Worm (Caenorhabditis elegans) whole organism, L2 larva: Measurements from ENCODE around the gene srx-46.
A peak's percentile ranks its signal among the peaks of the same experiment; 100 is the strongest.

Experiments used
- C34F6.9 ChIP-seq: fragments of 150-350 bp; optimal IDR thresholded peaks from 2 replicates; lab custom pipeline; 2014; ENCODE audit warnings: missing biosample characterization, missing genetic modification characterization
- F13H6.1 ChIP-seq: sonication (generic microtip); optimal IDR thresholded peaks from 2 replicates; lab custom pipeline; 2016; ENCODE audit warnings: missing genetic modification characterization, missing compliant biosample characterization
- Y55F3AM.14 ChIP-seq: fragments of 200-800 bp; sonication (Bioruptor generic); optimal IDR thresholded peaks from 2 replicates; lab custom pipeline; 2018; ENCODE audit warnings: mild to moderate bottlenecking, missing genetic modification characterization, missing compliant biosample characterization
- alr-1 ChIP-seq: fragments of 150-350 bp; optimal IDR thresholded peaks from 2 replicates; lab custom pipeline; 2014; ENCODE audit warnings: missing biosample characterization, missing genetic modification characterization
- aly-2 ChIP-seq: fragments of 150-350 bp; optimal IDR thresholded peaks from 2 replicates; lab custom pipeline; 2014; ENCODE audit warnings: missing biosample characterization, missing genetic modification characterization
- ama-1 ChIP-seq: fragments of 150-350 bp; optimal IDR thresholded peaks from 2 replicates; lab custom pipeline; 2018; ENCODE audit warnings: inconsistent platforms
- blmp-1 ChIP-seq: sonication (generic microtip); optimal IDR thresholded peaks from 2 replicates; lab custom pipeline; 2017; ENCODE audit warnings: missing genetic modification characterization, mild to moderate bottlenecking, missing compliant biosample characterization, antibody characterized with exemption, moderate library complexity; ENCODE audit not compliant: insufficient read depth
- ceh-16 ChIP-seq: fragments of 150-350 bp; optimal IDR thresholded peaks from 2 replicates; lab custom pipeline; 2014; ENCODE audit warnings: missing biosample characterization, missing genetic modification characterization
- crh-2 ChIP-seq: sonication (generic microtip); optimal IDR thresholded peaks from 2 replicates; lab custom pipeline; 2017; ENCODE audit warnings: missing biosample characterization, missing genetic modification characterization
- egl-27 ChIP-seq: sonication (generic microtip); optimal IDR thresholded peaks from 3 replicates; lab custom pipeline; 2017; ENCODE audit warnings: missing biosample characterization, missing genetic modification reagents, missing genetic modification characterization
- gmeb-1 ChIP-seq: fragments of 150-350 bp; optimal IDR thresholded peaks from 2 replicates; lab custom pipeline; 2014; ENCODE audit warnings: missing biosample characterization, missing genetic modification characterization
- lin-11 ChIP-seq: fragments of 150-350 bp; sonication (generic microtip); optimal IDR thresholded peaks from 2 replicates; lab custom pipeline; 2014; ENCODE audit warnings: missing biosample characterization, missing genetic modification characterization, inconsistent platforms, mixed read lengths
- lin-13 ChIP-seq: fragments of 150-350 bp; optimal IDR thresholded peaks from 2 replicates; lab custom pipeline; 2014; ENCODE audit warnings: missing biosample characterization, missing genetic modification reagents, missing genetic modification characterization
- lin-39 ChIP-seq: fragments of 150-350 bp; optimal IDR thresholded peaks from 2 replicates; lab custom pipeline; 2014; ENCODE audit warnings: missing biosample characterization, missing genetic modification reagents, missing genetic modification characterization
- lsy-2 ChIP-seq, 2 experiments: fragments of 150-350 bp in 1 of 2; sonication (generic microtip) in 1 of 2; optimal IDR thresholded peaks; 2 replicates each; lab custom pipeline; 2014 to 2017; ENCODE audit warnings: missing biosample characterization in 2 of 2, missing genetic modification characterization in 2 of 2
- mab-5 ChIP-seq: fragments of 150-350 bp; optimal IDR thresholded peaks from 2 replicates; lab custom pipeline; 2014; ENCODE audit warnings: missing biosample characterization, missing genetic modification characterization
- nhr-10 ChIP-seq: sonication (generic microtip); optimal IDR thresholded peaks from 2 replicates; lab custom pipeline; 2017; ENCODE audit warnings: missing biosample characterization, missing genetic modification characterization
- nhr-11 ChIP-seq: fragments of 150-350 bp; optimal IDR thresholded peaks from 2 replicates; lab custom pipeline; 2014; ENCODE audit warnings: missing biosample characterization, missing genetic modification characterization
- nhr-12 ChIP-seq: fragments of 150-350 bp; optimal IDR thresholded peaks from 2 replicates; lab custom pipeline; 2014; ENCODE audit warnings: missing biosample characterization, missing genetic modification characterization
- nhr-129 ChIP-seq: fragments of 150-350 bp; optimal IDR thresholded peaks from 2 replicates; lab custom pipeline; 2014; ENCODE audit warnings: missing biosample characterization, missing genetic modification characterization
- nhr-21 ChIP-seq: fragments of 150-350 bp; optimal IDR thresholded peaks from 2 replicates; lab custom pipeline; 2014; ENCODE audit warnings: missing biosample characterization, missing genetic modification characterization
- nhr-23 ChIP-seq: fragments of 150-350 bp; optimal IDR thresholded peaks from 2 replicates; lab custom pipeline; 2014; ENCODE audit warnings: missing biosample characterization, missing genetic modification reagents, missing genetic modification characterization
- nhr-237 ChIP-seq: fragments of 150-350 bp; optimal IDR thresholded peaks from 2 replicates; lab custom pipeline; 2014; ENCODE audit warnings: missing biosample characterization, missing genetic modification characterization
- nhr-25 ChIP-seq: fragments of 150-350 bp; sonication (generic microtip); optimal IDR thresholded peaks from 3 replicates; lab custom pipeline; 2014; ENCODE audit warnings: missing biosample characterization, missing genetic modification characterization
- nhr-6 ChIP-seq: fragments of 150-350 bp; optimal IDR thresholded peaks from 2 replicates; lab custom pipeline; 2014; ENCODE audit warnings: missing biosample characterization, missing genetic modification characterization
- nhr-77 ChIP-seq: fragments of 150-350 bp; optimal IDR thresholded peaks from 2 replicates; lab custom pipeline; 2014; ENCODE audit warnings: missing biosample characterization, missing genetic modification characterization
- peb-1 ChIP-seq: fragments of 150-350 bp; optimal IDR thresholded peaks from 2 replicates; lab custom pipeline; 2014; ENCODE audit warnings: missing biosample characterization, missing genetic modification characterization
- sem-4 ChIP-seq: fragments of 150-350 bp; optimal IDR thresholded peaks from 2 replicates; lab custom pipeline; 2014; ENCODE audit warnings: missing biosample characterization, missing genetic modification reagents, missing genetic modification characterization
- skn-1 ChIP-seq: sonication (generic microtip); optimal IDR thresholded peaks from 2 replicates; lab custom pipeline; 2017; ENCODE audit warnings: missing biosample characterization, missing genetic modification characterization
- sma-3 ChIP-seq: sonication (generic microtip); optimal IDR thresholded peaks from 2 replicates; lab custom pipeline; 2016; ENCODE audit warnings: missing genetic modification reagents, missing genetic modification characterization, missing compliant biosample characterization
- sma-9 ChIP-seq, 2 experiments: fragments of 150-350 bp in 1 of 2; sonication (generic microtip) in 1 of 2; optimal IDR thresholded peaks; 2 replicates each; lab custom pipeline; 2014 to 2016; ENCODE audit warnings: missing genetic modification characterization in 2 of 2, mild to moderate bottlenecking in 1 of 2, missing biosample characterization in 1 of 2, missing compliant biosample characterization in 1 of 2, missing genetic modification reagents in 1 of 2, moderate library complexity in 1 of 2
- snpc-4 ChIP-seq: fragments of 150-350 bp; optimal IDR thresholded peaks from 2 replicates; lab custom pipeline; 2014; ENCODE audit warnings: missing biosample characterization, missing genetic modification characterization
- unc-55 ChIP-seq: fragments of 150-350 bp; sonication (generic microtip); optimal IDR thresholded peaks from 3 replicates; lab custom pipeline; 2014; ENCODE audit warnings: missing biosample characterization, missing genetic modification reagents, missing genetic modification characterization
- zag-1 ChIP-seq: fragments of 150-350 bp; optimal IDR thresholded peaks from 2 replicates; lab custom pipeline; 2014; ENCODE audit warnings: missing biosample characterization, missing genetic modification characterization

srx-46 gene

ce11 chrV:9334216-9334615, 18.8 kb upstream of the srx-46 start, which contains the start of gene ucp-4:
ucp-4 (plus strand) TSS chrV:9334298.
- TF ChIP-seq C34F6.9 (tag; lab: Kevin White, UChicago): peak; percentile 37
- TF ChIP-seq mab-5: no peak
- TF ChIP-seq zag-1: no peak
- no peak for TF ChIP-seq nhr-10 (tag; lab: Kevin White, UChicago)

DNA sequence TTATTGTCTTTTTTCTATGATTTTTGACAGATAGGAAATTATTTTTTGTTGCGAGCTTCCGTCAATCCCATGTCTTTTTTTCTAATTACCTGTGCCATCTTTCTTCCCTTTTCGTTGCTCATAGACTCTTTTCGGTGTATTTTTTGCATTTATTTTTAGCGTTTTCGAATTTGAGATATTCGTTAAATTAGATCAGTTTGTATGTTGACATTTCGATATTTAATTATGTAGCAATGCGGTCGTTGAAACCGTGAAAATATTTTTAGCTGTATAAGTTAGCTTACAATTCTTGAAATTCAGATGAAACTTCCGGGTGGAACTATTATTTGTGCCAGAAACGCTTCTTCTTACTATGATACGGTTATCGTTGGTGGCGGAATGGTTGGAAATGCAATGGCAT, 16.6 kb upstream of the srx-46 start, which contains the start of gene coq-6:
TSS of gene coq-6 (plus strand) at position 301 of the 400 bp plus-strand sequence.
- TF ChIP-seq lin-39 (tag; lab: Kevin White, UChicago) (no peak), nhr-23 (tag; lab: Kevin White, UChicago) (no peak), nhr-11 (tag; lab: Kevin White, UChicago) (no peak), nhr-21 (tag; lab: Kevin White, UChicago) (no peak), egl-27 (no peak), lsy-2 (tag; optimal IDR thresholded peaks at IDR 0.05; lab: Kevin White, UChicago) (no peak), Y55F3AM.14 (GFP tag; lab: Kevin White, UChicago) (no peak), nhr-237 (tag; lab: Kevin White, UChicago) (no peak), F13H6.1 (tag; lab: Kevin White, UChicago) (no peak), peb-1 (tag; lab: Kevin White, UChicago) (no peak), gmeb-1 (tag; lab: Kevin White, UChicago) (no peak), snpc-4 (tag; lab: Kevin White, UChicago) (no peak), sem-4 (no peak), lin-11 (tag; lab: Kevin White, UChicago) (no peak), unc-55 (GFP tag; lab: Kevin White, UChicago) (no peak)

- TF ChIP-seq snpc-4 (tag; lab: Kevin White, UChicago) (no peak), sma-9 (GFP tag; optimal IDR thresholded peaks at IDR 0.05; lab: Kevin White, UChicago) (peak; percentile 44), sma-9 (tag; optimal IDR thresholded peaks at IDR 0.05; lab: Kevin White, UChicago) (no peak), sma-3 (GFP tag; lab: Kevin White, UChicago) (peak; percentile 51), ceh-16 (tag; lab: Kevin White, UChicago) (no peak), nhr-25 (tag; lab: Kevin White, UChicago) (peak; percentile 21), nhr-77 (no peak), nhr-21 (tag; lab: Kevin White, UChicago) (no peak), Y55F3AM.14 (GFP tag; lab: Kevin White, UChicago) (peak; percentile 53), nhr-6 (tag; lab: Kevin White, UChicago) (peak; percentile 2), nhr-23 (tag; lab: Kevin White, UChicago) (no peak), skn-1 (tag; lab: Kevin White, UChicago) (no peak), C34F6.9 (tag; lab: Kevin White, UChicago) (no peak), crh-2 (tag; lab: Kevin White, UChicago) (no peak), ama-1 (peak; percentile 59), blmp-1 (no peak), nhr-129 (tag; lab: Kevin White, UChicago) (peak; percentile 55)
Measured at ce11 chrV:9338452-9338851, 14.6 kb upstream of the srx-46 start.

DNA sequence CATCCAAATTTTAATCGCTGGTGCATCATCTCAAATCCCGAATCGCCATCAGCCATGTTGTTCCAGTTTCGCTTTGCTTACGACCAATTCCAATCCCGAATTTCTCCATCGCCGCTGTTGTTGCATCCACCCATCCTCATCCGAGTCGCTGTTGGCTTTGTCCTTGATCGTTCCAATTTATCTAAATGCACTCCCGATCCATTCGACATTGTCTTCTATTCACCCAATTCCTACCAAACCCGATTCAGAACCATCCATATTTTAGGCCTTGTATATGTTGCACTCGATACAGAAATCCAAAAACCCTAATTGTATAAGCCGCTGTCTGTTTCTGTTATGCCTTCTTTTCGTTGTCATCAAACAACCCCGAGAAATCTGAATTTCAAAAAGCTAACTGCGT, 12.7 kb upstream of the srx-46 start:
- no peak for TF ChIP-seq ceh-16 (tag; lab: Kevin White, UChicago)
- TF ChIP-seq nhr-129 (tag; lab: Kevin White, UChicago): peak; percentile 42
- peak in 1 of 2 experiments; percentile 16 for TF ChIP-seq lsy-2 (tag; optimal IDR thresholded peaks at IDR 0.05; lab: Kevin White, UChicago)
- TF ChIP-seq ama-1: peak; percentile 78
- TF ChIP-seq nhr-12: no peak
- no peak for TF ChIP-seq alr-1 (tag; lab: Kevin White, UChicago)
- TF ChIP-seq nhr-25 (tag; lab: Kevin White, UChicago): no peak
- TF ChIP-seq nhr-10 (tag; lab: Kevin White, UChicago): no peak
- TF ChIP-seq nhr-23 (tag; lab: Kevin White, UChicago): no peak
- no peak for TF ChIP-seq egl-27
- TF ChIP-seq sma-3 (GFP tag; lab: Kevin White, UChicago): peak; percentile 6
- TF ChIP-seq nhr-21 (tag; lab: Kevin White, UChicago): no peak
- TF ChIP-seq lin-13 (GFP tag; lab: Kevin White, UChicago): peak; percentile 2
- no peak for TF ChIP-seq aly-2 (tag; lab: Kevin White, UChicago)
- peak; percentile 31 for TF ChIP-seq sma-9 (GFP tag; optimal IDR thresholded peaks at IDR 0.05; lab: Kevin White, UChicago)
- no peak for TF ChIP-seq sma-9 (tag; optimal IDR thresholded peaks at IDR 0.05; lab: Kevin White, UChicago)
- no peak for TF ChIP-seq unc-55 (GFP tag; lab: Kevin White, UChicago)
